Fruit fly (Drosophila melanogaster) whole organism, pupa: ENCODE measurements around the gene CG5171.

Experiments used
- CG10348 ChIP-seq: fragments of 200-800 bp; sonication (Bioruptor generic); IDR thresholded peaks from 2 replicates; pipeline ENCODE4 v1.3.6; 2022; ENCODE audit warnings: missing biosample characterization, missing genetic modification characterization
- CG12605 ChIP-seq: fragments of 200-800 bp; sonication (Bioruptor generic); IDR thresholded peaks from 2 replicates; pipeline ENCODE4 v1.3.6; 2022; ENCODE audit warnings: missing biosample characterization, missing genetic modification characterization
- CG13204 ChIP-seq: fragments of 200-800 bp; sonication (Bioruptor generic); optimal IDR thresholded peaks from 2 replicates; lab custom pipeline; 2018; ENCODE audit warnings: missing biosample characterization, mild to moderate bottlenecking, missing genetic modification characterization, moderate library complexity
- CG14655 ChIP-seq: fragments of 200-800 bp; sonication (Bioruptor generic); optimal IDR thresholded peaks from 3 replicates; lab custom pipeline; 2017; ENCODE audit warnings: mild to moderate bottlenecking, missing biosample characterization, missing genetic modification reagents, missing genetic modification characterization
- CG15710 ChIP-seq: fragments of 200-800 bp; sonication (Bioruptor generic); optimal IDR thresholded peaks from 2 replicates; lab custom pipeline; 2018; ENCODE audit warnings: missing biosample characterization, mild to moderate bottlenecking, missing genetic modification characterization, moderate library complexity
- CG17806 ChIP-seq: fragments of 200-800 bp; sonication (Bioruptor generic); optimal IDR thresholded peaks from 2 replicates; lab custom pipeline; 2018; ENCODE audit warnings: missing biosample characterization, mild to moderate bottlenecking, missing genetic modification characterization, moderate library complexity
- CG32121 ChIP-seq: fragments of 200-800 bp; sonication (Bioruptor generic); IDR thresholded peaks from 2 replicates; pipeline ENCODE4 v1.3.6; 2022; ENCODE audit warnings: missing biosample characterization, missing genetic modification characterization
- CG34367 ChIP-seq: fragments of 200-800 bp; sonication (Bioruptor generic); optimal IDR thresholded peaks from 2 replicates; lab custom pipeline; 2018; ENCODE audit warnings: missing biosample characterization, mild to moderate bottlenecking, missing genetic modification characterization
- CG4496 ChIP-seq: fragments of 200-800 bp; sonication (Bioruptor generic); IDR thresholded peaks from 3 replicates; pipeline ENCODE4 v1.3.6; 2022; ENCODE audit warnings: missing biosample characterization, missing genetic modification characterization
- CG8159 ChIP-seq: fragments of 200-800 bp; sonication (Bioruptor generic); optimal IDR thresholded peaks from 3 replicates; lab custom pipeline; 2018; ENCODE audit warnings: missing biosample characterization, mild to moderate bottlenecking, missing genetic modification characterization, moderate library complexity
- CG8301 ChIP-seq: fragments of 200-800 bp; sonication (Bioruptor generic); optimal IDR thresholded peaks from 2 replicates; lab custom pipeline; 2018; ENCODE audit warnings: missing biosample characterization, mild to moderate bottlenecking, missing genetic modification characterization
- CG9948 ChIP-seq: fragments of 200-800 bp; sonication (Bioruptor generic); optimal IDR thresholded peaks from 2 replicates; lab custom pipeline; 2018; ENCODE audit warnings: missing biosample characterization, mild to moderate bottlenecking, missing genetic modification characterization, moderate library complexity
- D1 ChIP-seq: fragments of 200-800 bp; sonication (Bioruptor generic); optimal IDR thresholded peaks from 2 replicates; lab custom pipeline; 2018; ENCODE audit warnings: missing biosample characterization, mild to moderate bottlenecking, missing genetic modification characterization, moderate library complexity
- EcR ChIP-seq: fragments of 200-800 bp; sonication (Bioruptor generic); optimal IDR thresholded peaks from 3 replicates; lab custom pipeline; 2019; ENCODE audit warnings: missing biosample characterization, missing genetic modification characterization, mild to moderate bottlenecking, moderate library complexity, missing genetic modification reagents
- Ets98B ChIP-seq: fragments of 200-800 bp; sonication (Bioruptor generic); IDR thresholded peaks from 2 replicates; pipeline ENCODE4 v1.3.6; 2022; ENCODE audit warnings: missing biosample characterization, missing genetic modification characterization
- Pif1A ChIP-seq: fragments of 200-800 bp; sonication (Bioruptor generic); optimal IDR thresholded peaks from 3 replicates; lab custom pipeline; 2016; ENCODE audit warnings: missing biosample characterization, missing genetic modification characterization
- Pif1B ChIP-seq: fragments of 200-800 bp; sonication (Bioruptor generic); optimal IDR thresholded peaks from 3 replicates; lab custom pipeline; 2016; ENCODE audit warnings: missing biosample characterization, missing genetic modification characterization
- Snoo ChIP-seq: fragments of 200-800 bp; sonication (Bioruptor generic); optimal IDR thresholded peaks from 3 replicates; lab custom pipeline; 2017; ENCODE audit warnings: missing biosample characterization, mild to moderate bottlenecking, missing genetic modification characterization, inconsistent platforms
- fd96Ca ChIP-seq: fragments of 200-800 bp; sonication (Bioruptor generic); IDR thresholded peaks from 3 replicates; pipeline ENCODE4 v1.3.6; 2022; ENCODE audit warnings: missing biosample characterization, missing genetic modification characterization
- gl ChIP-seq: fragments of 200-800 bp; sonication (Bioruptor generic); optimal IDR thresholded peaks from 2 replicates; lab custom pipeline; 2018; ENCODE audit warnings: missing biosample characterization, mild to moderate bottlenecking, missing genetic modification characterization
- rn ChIP-seq: fragments of 200-800 bp; sonication (Bioruptor generic); IDR thresholded peaks from 2 replicates; pipeline ENCODE4 v1.3.6; 2022; ENCODE audit warnings: missing biosample characterization, missing genetic modification characterization

The CG5171 gene

dm6 chr2L:7423333-7423895, 22.3 kb downstream of the CG5171 start:
- TF ChIP-seq CG10348 (0 out of 2 replicates have a peak, but pooled peaks have one; percentile 33), CG13204 (GFP tag; lab: Kevin White, UChicago) (peak; percentile 72), CG15710 (tag; lab: Kevin White, UChicago) (peak; percentile 84), gl (tag; lab: Kevin White, UChicago) (peak; percentile 73), fd96Ca (GFP tag; lab: Robert Waterston, UW) (peak; percentile 86), Pif1A (GFP tag; lab: Kevin White, UChicago) (peak; percentile 71), CG12605 (GFP tag; lab: Robert Waterston, UW) (peak; percentile 75), CG9948 (tag; lab: Kevin White, UChicago) (peak; percentile 63), CG8159 (tag; lab: Kevin White, UChicago) (peak; percentile 75), Ets98B (GFP tag; lab: Robert Waterston, UW) (peak; percentile 92), D1 (tag; lab: Kevin White, UChicago) (peak; percentile 35), EcR (peak; percentile 85), CG17806 (tag; lab: Kevin White, UChicago) (peak; percentile 67), CG4496 (GFP tag; lab: Robert Waterston, UW) (peak; percentile 91), CG34367 (peak; percentile 58), Pif1B (GFP tag; lab: Kevin White, UChicago) (peak; percentile 60), CG32121 (GFP tag; lab: Robert Waterston, UW) (peak; percentile 86), CG8301 (tag; lab: Kevin White, UChicago) (peak; percentile 73), rn (peak; percentile 45; the same call in 1 of the 2 replicates), CG14655 (GFP tag; lab: Kevin White, UChicago) (peak; percentile 60), Snoo (peak; percentile 73)

- no peak for TF ChIP-seq D1 (tag; lab: Kevin White, UChicago)
- TF ChIP-seq CG32121 (GFP tag; lab: Robert Waterston, UW): peak; percentile 33; the same call in 1 of the 2 replicates
- peak; percentile 65 for TF ChIP-seq CG9948 (tag; lab: Kevin White, UChicago)
- peak; percentile 53 for TF ChIP-seq Pif1B (GFP tag; lab: Kevin White, UChicago)
- TF ChIP-seq Snoo: no peak
- no peak for TF ChIP-seq CG10348
- no peak for TF ChIP-seq EcR
- peak; percentile 52 for TF ChIP-seq Pif1A (GFP tag; lab: Kevin White, UChicago)
- TF ChIP-seq rn: peak; percentile 28; the same call in 1 of the 2 replicates
- TF ChIP-seq CG34367: peak; percentile 55
- no peak for TF ChIP-seq gl (tag; lab: Kevin White, UChicago)
- TF ChIP-seq CG4496 (GFP tag; lab: Robert Waterston, UW): 0 out of 3 replicates have a peak, but pooled peaks have one; percentile 64
- peak; percentile 64 for TF ChIP-seq CG14655 (GFP tag; lab: Kevin White, UChicago)
- peak; percentile 59 for TF ChIP-seq CG8301 (tag; lab: Kevin White, UChicago)
- peak; percentile 75 for TF ChIP-seq fd96Ca (GFP tag; lab: Robert Waterston, UW)
- TF ChIP-seq CG12605 (GFP tag; lab: Robert Waterston, UW): no peak
- TF ChIP-seq CG15710 (tag; lab: Kevin White, UChicago): peak; percentile 41
- no peak for TF ChIP-seq Ets98B (GFP tag; lab: Robert Waterston, UW)
- TF ChIP-seq CG17806 (tag; lab: Kevin White, UChicago): peak; percentile 59
- no peak for TF ChIP-seq CG13204 (GFP tag; lab: Kevin White, UChicago)
- TF ChIP-seq CG8159 (tag; lab: Kevin White, UChicago): peak; percentile 63
These were observed 23.3 kb downstream of the CG5171 start for dm6 chr2L:7424282-7424905.

- TF ChIP-seq CG14655 (GFP tag; lab: Kevin White, UChicago) (peak; percentile 62), CG17806 (tag; lab: Kevin White, UChicago) (peak; percentile 54), CG4496 (GFP tag; lab: Robert Waterston, UW) (peak; percentile 92; the same call in 2 of the 3 replicates), CG13204 (GFP tag; lab: Kevin White, UChicago) (no peak), CG8301 (tag; lab: Kevin White, UChicago) (peak; percentile 60), CG9948 (tag; lab: Kevin White, UChicago) (peak; percentile 43), D1 (tag; lab: Kevin White, UChicago) (no peak), CG32121 (GFP tag; lab: Robert Waterston, UW) (peak; percentile 86), CG15710 (tag; lab: Kevin White, UChicago) (peak; percentile 39), Ets98B (GFP tag; lab: Robert Waterston, UW) (peak; percentile 87), CG12605 (GFP tag; lab: Robert Waterston, UW) (peak; percentile 77), gl (tag; lab: Kevin White, UChicago) (no peak), Pif1B (GFP tag; lab: Kevin White, UChicago) (peak; percentile 52), Pif1A (GFP tag; lab: Kevin White, UChicago) (peak; percentile 72), CG34367 (peak; percentile 47), CG10348 (no peak), EcR (peak; percentile 94), Snoo (peak; percentile 77), CG8159 (tag; lab: Kevin White, UChicago) (peak; percentile 61), fd96Ca (GFP tag; lab: Robert Waterston, UW) (peak; percentile 90), rn (peak; percentile 64)
These were observed 24.0 kb downstream of the CG5171 start for dm6 chr2L:7424907-7425689.

- TF ChIP-seq EcR (peak; percentile 19), CG9948 (tag; lab: Kevin White, UChicago) (no peak)
These were observed 24.5 kb downstream of the CG5171 start for dm6 chr2L:7425690-7426056.
